Fruit fly (Drosophila melanogaster) whole organism, embryonic: Measurements from ENCODE around the gene Wwox.
A peak's percentile ranks its signal among the peaks of the same experiment; 100 is the strongest.

ENCODE experiments used
- Aef1 ChIP-seq: fragments of 200-800 bp; sonication (Bioruptor generic); IDR thresholded peaks from 3 replicates; pipeline ENCODE4 v1.3.6; 2022; ENCODE audit warnings: missing biosample characterization, missing genetic modification characterization
- B-H2 ChIP-seq: fragments of 200-800 bp; sonication (Bioruptor generic); optimal IDR thresholded peaks from 2 replicates; lab custom pipeline; 2018; ENCODE audit warnings: missing biosample characterization, mild to moderate bottlenecking, missing genetic modification characterization
- CG10274 ChIP-seq: fragments of 200-800 bp; sonication (Bioruptor generic); optimal IDR thresholded peaks from 3 replicates; lab custom pipeline; 2017; ENCODE audit warnings: missing biosample characterization, mild to moderate bottlenecking, missing genetic modification characterization
- CG10321 ChIP-seq: fragments of 200-800 bp; sonication (Bioruptor generic); IDR thresholded peaks from 2 replicates; pipeline ENCODE4 v1.3.6; 2022; ENCODE audit warnings: missing biosample characterization, missing genetic modification characterization
- CG10654 ChIP-seq: fragments of 200-800 bp; sonication (Bioruptor generic); optimal IDR thresholded peaks from 2 replicates; lab custom pipeline; 2016; ENCODE audit warnings: missing biosample characterization, missing genetic modification characterization
- CG11696 ChIP-seq: fragments of 200-800 bp; sonication (Bioruptor generic); IDR thresholded peaks from 2 replicates; pipeline ENCODE4 v1.3.6; 2022; ENCODE audit warnings: missing biosample characterization, missing genetic modification characterization
- CG12104 ChIP-seq: fragments of 200-800 bp; sonication (Bioruptor generic); optimal IDR thresholded peaks from 3 replicates; lab custom pipeline; 2016; ENCODE audit warnings: missing biosample characterization, missing genetic modification characterization
- CG1233 ChIP-seq: fragments of 200-800 bp; sonication (Bioruptor generic); optimal IDR thresholded peaks from 4 replicates; lab custom pipeline; 2018; ENCODE audit warnings: missing biosample characterization, mild to moderate bottlenecking, missing genetic modification characterization
- CG12942 ChIP-seq: fragments of 200-800 bp; sonication (Bioruptor generic); optimal IDR thresholded peaks from 3 replicates; lab custom pipeline; 2016; ENCODE audit warnings: missing biosample characterization, missing genetic modification characterization
- CG14014 ChIP-seq: fragments of 200-800 bp; sonication (Bioruptor generic); IDR thresholded peaks from 2 replicates; pipeline ENCODE4 v1.3.6; 2022; ENCODE audit warnings: missing biosample characterization, missing genetic modification characterization
- CG14441 ChIP-seq: fragments of 200-800 bp; sonication (Bioruptor generic); IDR thresholded peaks from 2 replicates; pipeline ENCODE4 v1.3.6; 2022; ENCODE audit warnings: missing biosample characterization, missing genetic modification characterization
- CG15011 ChIP-seq: fragments of 200-800 bp; sonication (Bioruptor generic); optimal IDR thresholded peaks from 3 replicates; lab custom pipeline; 2018; ENCODE audit warnings: missing biosample characterization, mild to moderate bottlenecking, missing genetic modification characterization
- CG15073 ChIP-seq: fragments of 200-800 bp; sonication (Bioruptor generic); optimal IDR thresholded peaks from 2 replicates; lab custom pipeline; 2016; ENCODE audit warnings: missing biosample characterization, missing genetic modification characterization
- CG17385 ChIP-seq: fragments of 200-800 bp; sonication (Bioruptor generic); optimal IDR thresholded peaks from 3 replicates; lab custom pipeline; 2018; ENCODE audit warnings: missing biosample characterization, mild to moderate bottlenecking, missing genetic modification characterization
- CG17912 ChIP-seq: fragments of 200-800 bp; sonication (Bioruptor generic); optimal IDR thresholded peaks from 2 replicates; lab custom pipeline; 2018; ENCODE audit warnings: missing biosample characterization, mild to moderate bottlenecking, missing genetic modification characterization
- CG31365 ChIP-seq: fragments of 200-800 bp; sonication (Bioruptor generic); optimal IDR thresholded peaks from 2 replicates; lab custom pipeline; 2018; ENCODE audit warnings: missing biosample characterization, mild to moderate bottlenecking, missing genetic modification characterization
- CG32767 ChIP-seq: fragments of 200-800 bp; sonication (Bioruptor generic); IDR thresholded peaks from 2 replicates; pipeline ENCODE4 v1.3.6; 2022; ENCODE audit warnings: missing biosample characterization, missing genetic modification characterization
- CG34376 ChIP-seq: fragments of 200-800 bp; sonication (Bioruptor generic); optimal IDR thresholded peaks from 2 replicates; lab custom pipeline; 2018; ENCODE audit warnings: missing biosample characterization, mild to moderate bottlenecking, missing genetic modification characterization
- CG4328 ChIP-seq: fragments of 200-800 bp; sonication (Bioruptor generic); optimal IDR thresholded peaks from 3 replicates; lab custom pipeline; 2017; ENCODE audit warnings: missing biosample characterization, missing genetic modification reagents, missing genetic modification characterization
- CG4854 ChIP-seq: fragments of 200-800 bp; sonication (Bioruptor generic); optimal IDR thresholded peaks from 2 replicates; lab custom pipeline; 2016; ENCODE audit warnings: missing biosample characterization, missing genetic modification characterization, inconsistent platforms
- CG5180 ChIP-seq: fragments of 200-800 bp; sonication (Bioruptor generic); optimal IDR thresholded peaks from 3 replicates; lab custom pipeline; 2017; ENCODE audit warnings: missing biosample characterization, missing genetic modification characterization, mild to moderate bottlenecking, moderate library complexity, missing genetic modification reagents
- CG7928 ChIP-seq: fragments of 200-800 bp; sonication (Bioruptor generic); optimal IDR thresholded peaks from 2 replicates; lab custom pipeline; 2017; ENCODE audit warnings: missing biosample characterization, mild to moderate bottlenecking, missing genetic modification characterization
- CG7987 ChIP-seq: fragments of 200-800 bp; sonication (Bioruptor generic); optimal IDR thresholded peaks from 2 replicates; lab custom pipeline; 2018; ENCODE audit warnings: missing biosample characterization, mild to moderate bottlenecking, missing genetic modification characterization, moderate library complexity
- CG8281 ChIP-seq: fragments of 200-800 bp; sonication (Bioruptor generic); optimal IDR thresholded peaks from 2 replicates; lab custom pipeline; 2018; ENCODE audit warnings: missing biosample characterization, mild to moderate bottlenecking, missing genetic modification characterization, moderate library complexity
- CG8290 ChIP-seq, 3 experiments: fragments of 200-800 bp; sonication (Bioruptor generic); optimal IDR thresholded peaks; 2 replicates each; lab custom pipeline; 2016 to 2019; ENCODE audit warnings: missing biosample characterization in 3 of 3, missing genetic modification characterization in 3 of 3, mild to moderate bottlenecking in 2 of 3, moderate library complexity in 1 of 3
- CG8924 ChIP-seq: fragments of 200-800 bp; optimal IDR thresholded peaks from 3 replicates; lab custom pipeline; 2019; ENCODE audit warnings: missing biosample characterization, mild to moderate bottlenecking, missing genetic modification characterization, moderate library complexity
- CG9797 ChIP-seq: fragments of 200-800 bp; sonication (Bioruptor generic); optimal IDR thresholded peaks from 3 replicates; lab custom pipeline; 2018; ENCODE audit warnings: missing biosample characterization, mild to moderate bottlenecking, missing genetic modification characterization
- CG9876 ChIP-seq: fragments of 200-800 bp; sonication (Bioruptor generic); optimal IDR thresholded peaks from 2 replicates; lab custom pipeline; 2016; ENCODE audit warnings: missing biosample characterization, missing genetic modification characterization
- CTCF ChIP-seq: fragments of 200-800 bp; sonication (Bioruptor generic); optimal IDR thresholded peaks from 2 replicates; lab custom pipeline; 2017; ENCODE audit warnings: missing biosample characterization, mild to moderate bottlenecking, missing genetic modification characterization, moderate library complexity
- Jarid2 ChIP-seq: fragments of 200-800 bp; sonication (Bioruptor generic); optimal IDR thresholded peaks from 3 replicates; lab custom pipeline; 2017; ENCODE audit warnings: mild to moderate bottlenecking, missing biosample characterization, missing genetic modification reagents, missing genetic modification characterization
- Med ChIP-seq: fragments of 200-800 bp; sonication (Bioruptor generic); peaks from one replicate; lab custom pipeline; 2016; ENCODE audit warnings: missing biosample characterization, missing genetic modification characterization, mild to moderate bottlenecking, inconsistent platforms, moderate library complexity
- NfI ChIP-seq: fragments of 200-800 bp; sonication (Bioruptor generic); optimal IDR thresholded peaks from 3 replicates; lab custom pipeline; 2018; ENCODE audit warnings: missing biosample characterization, mild to moderate bottlenecking, missing genetic modification characterization, moderate library complexity
- Poxn ChIP-seq: fragments of 200-800 bp; sonication (Bioruptor generic); IDR thresholded peaks from 2 replicates; pipeline ENCODE4 v1.3.6; 2022; ENCODE audit warnings: missing biosample characterization, missing genetic modification characterization
- Sox100B ChIP-seq: fragments of 200-800 bp; sonication (Bioruptor generic); optimal IDR thresholded peaks from 3 replicates; lab custom pipeline; 2018; ENCODE audit warnings: missing biosample characterization, mild to moderate bottlenecking, missing genetic modification characterization
- az2 ChIP-seq: fragments of 200-800 bp; sonication (Bioruptor generic); optimal IDR thresholded peaks from 3 replicates; lab custom pipeline; 2016; ENCODE audit warnings: missing biosample characterization, missing genetic modification characterization
- bcd ChIP-seq: fragments of 200-800 bp; sonication (Bioruptor generic); optimal IDR thresholded peaks from 2 replicates; lab custom pipeline; 2017; ENCODE audit warnings: missing biosample characterization, mild to moderate bottlenecking, missing genetic modification characterization
- bsh ChIP-seq, 2 experiments: fragments of 200-800 bp; sonication (Bioruptor generic); optimal IDR thresholded peaks; 2 replicates each; lab custom pipeline; 2017 to 2018; ENCODE audit warnings: mild to moderate bottlenecking in 2 of 2, missing biosample characterization in 2 of 2, missing genetic modification characterization in 2 of 2, moderate library complexity in 1 of 2
- ci ChIP-seq: fragments of 200-800 bp; sonication (Bioruptor generic); IDR thresholded peaks from 3 replicates; pipeline ENCODE4 v1.3.6; 2022; ENCODE audit warnings: missing biosample characterization, missing genetic modification characterization
- exex ChIP-seq: fragments of 200-800 bp; sonication (Bioruptor generic); optimal IDR thresholded peaks from 4 replicates; lab custom pipeline; 2018; ENCODE audit warnings: missing biosample characterization, mild to moderate bottlenecking, missing genetic modification characterization, moderate library complexity
- fd64A ChIP-seq: fragments of 200-800 bp; sonication (Bioruptor generic); optimal IDR thresholded peaks from 3 replicates; lab custom pipeline; 2018; ENCODE audit warnings: missing biosample characterization, mild to moderate bottlenecking, missing genetic modification characterization
- hbn ChIP-seq: fragments of 200-800 bp; sonication (Bioruptor generic); IDR thresholded peaks from 2 replicates; pipeline ENCODE4 v1.3.6; 2022; ENCODE audit warnings: missing biosample characterization, missing genetic modification characterization; ENCODE audit not compliant: partially characterized antibody
- mirr ChIP-seq: fragments of 200-800 bp; sonication (Bioruptor generic); optimal IDR thresholded peaks from 3 replicates; lab custom pipeline; 2018; ENCODE audit warnings: missing biosample characterization, mild to moderate bottlenecking, missing genetic modification characterization
- odd ChIP-seq: fragments of 200-800 bp; sonication (Bioruptor generic); optimal IDR thresholded peaks from 2 replicates; lab custom pipeline; 2017; ENCODE audit warnings: missing biosample characterization, mild to moderate bottlenecking, missing genetic modification characterization
- peb ChIP-seq: fragments of 200-800 bp; sonication (Bioruptor generic); IDR thresholded peaks from 2 replicates; pipeline ENCODE4 v1.3.6; 2022; ENCODE audit warnings: missing biosample characterization, missing genetic modification characterization
- sd ChIP-seq: fragments of 200-800 bp; sonication (Bioruptor generic); optimal IDR thresholded peaks from 3 replicates; lab custom pipeline; 2018; ENCODE audit warnings: missing biosample characterization, mild to moderate bottlenecking, missing genetic modification characterization, moderate library complexity
- sob ChIP-seq: fragments of 200-800 bp; sonication (Bioruptor generic); IDR thresholded peaks from 2 replicates; pipeline ENCODE4 v1.3.6; 2022; ENCODE audit warnings: missing biosample characterization, missing genetic modification characterization
- ssp ChIP-seq: fragments of 200-800 bp; sonication (Bioruptor generic); IDR thresholded peaks from 2 replicates; pipeline ENCODE4 v1.3.6; 2022; ENCODE audit warnings: missing biosample characterization, missing genetic modification characterization
- zf30C ChIP-seq: fragments of 200-800 bp; sonication (Bioruptor generic); optimal IDR thresholded peaks from 3 replicates; lab custom pipeline; 2018; ENCODE audit warnings: missing biosample characterization, mild to moderate bottlenecking, missing genetic modification characterization

Wwox gene

DNA sequence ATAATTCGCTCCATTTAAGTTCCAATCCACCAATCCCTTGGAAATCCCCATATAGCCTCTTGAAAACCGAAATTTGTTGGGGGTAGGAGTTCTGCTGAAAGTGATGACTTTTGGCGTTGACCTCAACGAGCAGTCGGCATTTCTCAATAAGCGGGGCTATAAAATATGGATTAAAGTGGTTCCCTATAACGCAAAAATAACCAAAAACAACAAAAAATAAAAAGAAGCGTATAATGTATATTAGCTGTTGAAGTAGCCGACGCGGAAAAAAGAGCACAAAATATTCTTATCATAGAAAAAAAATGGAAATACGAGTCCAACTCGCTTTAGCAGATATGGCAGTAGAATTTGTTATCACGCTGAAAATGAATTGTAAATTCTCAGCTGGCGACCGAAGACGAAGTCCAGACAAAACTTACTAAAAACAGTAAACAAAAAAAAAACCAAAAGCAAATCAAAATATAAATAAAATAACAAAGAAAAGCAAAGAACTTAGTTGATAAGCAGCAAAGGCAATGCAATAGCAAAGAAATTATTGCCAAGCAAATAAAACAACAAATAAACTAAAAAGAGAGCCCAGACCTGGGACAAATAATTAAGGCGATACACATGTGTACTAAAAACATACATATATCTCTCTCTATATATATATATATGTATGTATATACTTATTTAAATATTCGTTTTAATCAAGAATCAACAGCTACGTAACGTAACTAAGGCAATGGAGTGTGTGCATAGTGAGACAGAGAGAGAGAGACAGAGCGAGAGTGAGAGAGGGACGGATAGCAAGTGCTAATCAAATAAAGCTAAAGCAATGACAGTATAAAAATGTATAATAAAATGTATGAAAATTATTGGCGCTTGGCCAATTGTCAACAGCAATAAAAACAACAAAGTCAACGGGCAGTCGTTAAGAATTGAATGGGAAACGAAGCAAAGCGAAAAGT lies 43.2 kb downstream of the Wwox start (continued):
- TF ChIP-seq sd (tag; lab: Kevin White, UChicago) (peak; percentile 54), Jarid2 (peak; percentile 30), CG4328 (GFP tag; lab: Kevin White, UChicago) (peak; percentile 43), CG32767 (GFP tag; lab: Robert Waterston, UW) (no peak), CTCF (GFP tag; lab: Kevin White, UChicago) (no peak), CG9797 (GFP tag; lab: Kevin White, UChicago) (no peak), bcd (GFP tag; lab: Kevin White, UChicago) (peak; percentile 63), NfI (GFP tag; lab: Kevin White, UChicago) (peak; percentile 64), CG8290 (GFP tag; optimal IDR thresholded peaks at IDR 0.05; lab: Kevin White, UChicago) (no peak), CG8290 (tag; optimal IDR thresholded peaks at IDR 0.05; lab: Kevin White, UChicago) (peak in 1 of 2 experiments; percentile 46), CG14014 (peak; percentile 57; the same call in 1 of the 2 replicates), CG15011 (GFP tag; lab: Kevin White, UChicago) (peak; percentile 75), mirr (GFP tag; lab: Kevin White, UChicago) (peak; percentile 83), CG1233 (GFP tag; lab: Kevin White, UChicago) (peak; percentile 70), bsh (GFP tag; optimal IDR thresholded peaks at IDR 0.05; lab: Kevin White, UChicago) (peak; percentile 6 to 64), CG10274 (peak; percentile 4), Poxn (0 out of 2 replicates have a peak, but pooled peaks have one; percentile 5), CG12104 (GFP tag; lab: Kevin White, UChicago) (peak; percentile 58), exex (tag; lab: Kevin White, UChicago) (peak; percentile 79), CG14441 (GFP tag; lab: Robert Waterston, UW) (0 out of 2 replicates have a peak, but pooled peaks have one; percentile 17), zf30C (GFP tag; lab: Kevin White, UChicago) (no peak), CG8924 (peak; percentile 11), Med (peak; percentile 79), CG7987 (GFP tag; lab: Kevin White, UChicago) (peak; percentile 90), CG17912 (GFP tag; lab: Kevin White, UChicago) (no peak), B-H2 (peak; percentile 7), CG11696 (GFP tag; lab: Robert Waterston, UW) (0 out of 2 replicates have a peak, but pooled peaks have one; percentile 41), CG31365 (peak; percentile 27), CG7928 (GFP tag; lab: Kevin White, UChicago) (peak; percentile 20), ssp (GFP tag; lab: Robert Waterston, UW) (no peak), hbn (GFP tag; lab: Robert Waterston, UW) (no peak), CG12942 (GFP tag; lab: Kevin White, UChicago) (no peak), sob (GFP tag; lab: Robert Waterston, UW) (peak; percentile 69), CG5180 (GFP tag; lab: Kevin White, UChicago) (peak; percentile 16), peb (GFP tag; lab: Robert Waterston, UW) (no peak), CG15073 (no peak), fd64A (peak; percentile 45), Aef1 (no peak), odd (peak; percentile 47), az2 (GFP tag; lab: Kevin White, UChicago) (no peak), CG4854 (GFP tag; lab: Kevin White, UChicago) (peak; percentile 7), CG34376 (peak; percentile 42), CG9876 (GFP tag; lab: Kevin White, UChicago) (no peak), Sox100B (peak; percentile 0), CG10654 (GFP tag; lab: Kevin White, UChicago) (peak; percentile 1), CG8281 (tag; lab: Kevin White, UChicago) (peak; percentile 35), CG17385 (GFP tag; lab: Kevin White, UChicago) (peak; percentile 60), ci (0 out of 3 replicates have a peak, but pooled peaks have one; percentile 21), CG10321 (GFP tag; lab: Robert Waterston, UW) (peak; percentile 84)
